Worm (Caenorhabditis elegans) whole organism, early embryonic: ENCODE data around the gene ugt-53.

Experiments used
- B0310.2 ChIP-seq: sonication (generic microtip); optimal IDR thresholded peaks from 2 replicates; lab custom pipeline; 2016; ENCODE audit warnings: mild to moderate bottlenecking, missing genetic modification characterization, missing compliant biosample characterization
- F13C5.2 ChIP-seq: sonication (generic microtip); optimal IDR thresholded peaks from 2 replicates; lab custom pipeline; 2017; ENCODE audit warnings: mild to moderate bottlenecking, missing genetic modification characterization, inconsistent platforms, missing compliant biosample characterization
- aly-1 ChIP-seq: sonication (generic microtip); optimal IDR thresholded peaks from 2 replicates; lab custom pipeline; 2016; ENCODE audit warnings: missing genetic modification characterization, missing compliant biosample characterization
- ama-1 ChIP-seq: fragments of 150-350 bp; optimal IDR thresholded peaks from 2 replicates; lab custom pipeline; 2014
- ceh-13 ChIP-seq: fragments of 200-800 bp; sonication (Bioruptor generic); optimal IDR thresholded peaks from 2 replicates; lab custom pipeline; 2018; ENCODE audit warnings: mild to moderate bottlenecking, missing genetic modification characterization, missing compliant biosample characterization
- ceh-36 ChIP-seq: sonication (generic microtip); optimal IDR thresholded peaks from 2 replicates; lab custom pipeline; 2016; ENCODE audit warnings: missing genetic modification characterization, inconsistent platforms, missing compliant biosample characterization
- ets-7 ChIP-seq: sonication (generic microtip); optimal IDR thresholded peaks from 2 replicates; lab custom pipeline; 2016; ENCODE audit warnings: missing genotype, missing genetic modification characterization, missing compliant biosample characterization
- flt-1 ChIP-seq: fragments of 200-800 bp; sonication (Bioruptor generic); IDR thresholded peaks from 2 replicates; pipeline ENCODE4 v1.3.6; 2022; ENCODE audit warnings: missing genetic modification characterization, missing compliant biosample characterization
- hmbx-1 ChIP-seq: sonication (generic microtip); optimal IDR thresholded peaks from 2 replicates; lab custom pipeline; 2016; ENCODE audit warnings: mild to moderate bottlenecking, missing genetic modification characterization, missing compliant biosample characterization
- hnd-1 ChIP-seq: sonication (generic microtip); optimal IDR thresholded peaks from 2 replicates; lab custom pipeline; 2016; ENCODE audit warnings: missing genetic modification characterization, missing compliant biosample characterization
- pes-1 ChIP-seq: fragments of 200-800 bp; sonication (Bioruptor generic); IDR thresholded peaks from 2 replicates; pipeline ENCODE4 v1.3.6; 2022; ENCODE audit warnings: missing genetic modification reagents, missing genetic modification characterization, missing compliant biosample characterization
- scrt-1 ChIP-seq: fragments of 200-800 bp; sonication (Bioruptor generic); IDR thresholded peaks from 2 replicates; pipeline ENCODE4 v1.3.6; 2022; ENCODE audit warnings: missing genetic modification characterization, missing compliant biosample characterization
- sea-1 ChIP-seq: fragments of 200-800 bp; sonication (Bioruptor generic); conservative IDR thresholded peaks from 2 replicates; pipeline ENCODE4 v1.3.6; 2022; ENCODE audit warnings: missing genetic modification characterization, missing compliant biosample characterization
- tbx-37 ChIP-seq: fragments of 200-800 bp; sonication (Bioruptor generic); conservative IDR thresholded peaks from 2 replicates; pipeline ENCODE4 v1.3.6; 2022; ENCODE audit warnings: missing genetic modification reagents, missing genetic modification characterization, missing compliant biosample characterization

ce11 chrV:2875422-2875821, 26.3 kb downstream of the ugt-53 start, which contains the start of gene folt-2:
- TF ChIP-seq hmbx-1 (tag; lab: Kevin White, UChicago) (no peak), ets-7 (no peak), sea-1 (GFP tag; lab: Robert Waterston, UW) (no peak), aly-1 (tag; lab: Kevin White, UChicago) (no peak), hnd-1 (no peak), B0310.2 (tag; lab: Kevin White, UChicago) (no peak), ama-1 (lab: Kevin White, UChicago) (no peak), flt-1 (GFP tag; lab: Robert Waterston, UW) (no peak), tbx-37 (no peak), F13C5.2 (no peak), scrt-1 (GFP tag; lab: Robert Waterston, UW) (no peak), ceh-13 (GFP tag; lab: Kevin White, UChicago) (no peak), ceh-36 (tag; lab: Kevin White, UChicago) (no peak), pes-1 (GFP tag; lab: Robert Waterston, UW) (no peak)
